Worm (Caenorhabditis elegans) whole organism, late embryonic: ENCODE measurements around the gene C17G10.1.

Experiments used
- C08G9.2 ChIP-seq: sonication (generic microtip); optimal IDR thresholded peaks from 2 replicates; lab custom pipeline; 2016; ENCODE audit warnings: mild to moderate bottlenecking, missing genetic modification characterization, moderate library complexity, missing compliant biosample characterization
- C38D4.7 ChIP-seq: fragments of 200-800 bp; sonication (Bioruptor generic); optimal IDR thresholded peaks from 2 replicates; lab custom pipeline; 2018; ENCODE audit warnings: mild to moderate bottlenecking, missing genetic modification characterization, moderate library complexity, missing compliant biosample characterization
- F13H6.1 ChIP-seq: sonication (generic microtip); optimal IDR thresholded peaks from 2 replicates; lab custom pipeline; 2016; ENCODE audit warnings: missing genetic modification characterization, missing compliant biosample characterization
- K02D7.2 ChIP-seq: sonication (generic microtip); optimal IDR thresholded peaks from 2 replicates; lab custom pipeline; 2017; ENCODE audit warnings: mild to moderate bottlenecking, missing genetic modification characterization, missing compliant biosample characterization
- T23F11.4 ChIP-seq: fragments of 200-800 bp; sonication (Bioruptor generic); optimal IDR thresholded peaks from 2 replicates; lab custom pipeline; 2018; ENCODE audit warnings: mild to moderate bottlenecking, missing genetic modification characterization, missing compliant biosample characterization
- Y22D7AL.16 ChIP-seq: sonication (generic microtip); optimal IDR thresholded peaks from 2 replicates; lab custom pipeline; 2016; ENCODE audit warnings: missing genetic modification characterization, missing compliant biosample characterization
- ahr-1 ChIP-seq: sonication (generic microtip); optimal IDR thresholded peaks from 2 replicates; lab custom pipeline; 2016; ENCODE audit warnings: missing genetic modification characterization, missing compliant biosample characterization
- ama-1 ChIP-seq: fragments of 150-350 bp; optimal IDR thresholded peaks from 2 replicates; lab custom pipeline; 2014
- ceh-14 ChIP-seq: sonication (generic microtip); optimal IDR thresholded peaks from 2 replicates; lab custom pipeline; 2016; ENCODE audit warnings: missing genotype, missing genetic modification characterization, missing compliant biosample characterization
- ceh-19 ChIP-seq: fragments of 200-800 bp; sonication (Bioruptor generic); optimal IDR thresholded peaks from 2 replicates; lab custom pipeline; 2018; ENCODE audit warnings: mild to moderate bottlenecking, missing genetic modification characterization, missing compliant biosample characterization
- ceh-2 ChIP-seq: sonication (generic microtip); optimal IDR thresholded peaks from 2 replicates; lab custom pipeline; 2016; ENCODE audit warnings: missing genotype, missing genetic modification characterization, missing compliant biosample characterization
- ceh-22 ChIP-seq: sonication (generic microtip); optimal IDR thresholded peaks from 2 replicates; lab custom pipeline; 2017; ENCODE audit warnings: missing biosample characterization, missing genetic modification characterization
- ceh-24 ChIP-seq: sonication (generic microtip); optimal IDR thresholded peaks from 2 replicates; lab custom pipeline; 2016; ENCODE audit warnings: mild to moderate bottlenecking, missing genetic modification characterization, missing compliant biosample characterization
- ceh-30 ChIP-seq: fragments of 150-350 bp; optimal IDR thresholded peaks from 2 replicates; lab custom pipeline; 2014; ENCODE audit warnings: missing biosample characterization, missing genetic modification characterization
- ceh-48 ChIP-seq: sonication (generic microtip); optimal IDR thresholded peaks from 2 replicates; lab custom pipeline; 2016; ENCODE audit warnings: missing genetic modification characterization, inconsistent platforms, missing compliant biosample characterization
- ceh-6 ChIP-seq: fragments of 200-800 bp; sonication (Bioruptor generic); optimal IDR thresholded peaks from 2 replicates; lab custom pipeline; 2018; ENCODE audit warnings: mild to moderate bottlenecking, missing genetic modification characterization, missing compliant biosample characterization
- ceh-9 ChIP-seq: sonication (generic microtip); optimal IDR thresholded peaks from 2 replicates; lab custom pipeline; 2016; ENCODE audit warnings: mild to moderate bottlenecking, missing genetic modification characterization, inconsistent platforms, missing compliant biosample characterization
- che-1 ChIP-seq: sonication (generic microtip); optimal IDR thresholded peaks from 2 replicates; lab custom pipeline; 2016; ENCODE audit warnings: mild to moderate bottlenecking, missing genetic modification characterization, missing compliant biosample characterization
- dmd-4 ChIP-seq: sonication (generic microtip); optimal IDR thresholded peaks from 2 replicates; lab custom pipeline; 2016; ENCODE audit warnings: borderline replicate concordance, missing genetic modification characterization, missing compliant biosample characterization
- dve-1 ChIP-seq: sonication (generic microtip); optimal IDR thresholded peaks from 2 replicates; lab custom pipeline; 2017; ENCODE audit warnings: antibody characterized with exemption, mild to moderate bottlenecking, missing genetic modification characterization, missing compliant biosample characterization
- elt-2 ChIP-seq: sonication (generic microtip); optimal IDR thresholded peaks from 2 replicates; lab custom pipeline; 2016; ENCODE audit warnings: missing genetic modification reagents, missing genetic modification characterization, missing compliant biosample characterization
- fkh-10 ChIP-seq: fragments of 150-350 bp; optimal IDR thresholded peaks from 2 replicates; lab custom pipeline; 2014; ENCODE audit warnings: missing biosample characterization, missing genetic modification reagents, missing genetic modification characterization
- hlh-13 ChIP-seq: fragments of 200-800 bp; sonication (Bioruptor generic); optimal IDR thresholded peaks from 2 replicates; lab custom pipeline; 2018; ENCODE audit warnings: mild to moderate bottlenecking, missing genetic modification characterization, missing compliant biosample characterization
- hlh-15 ChIP-seq: sonication (generic microtip); optimal IDR thresholded peaks from 2 replicates; lab custom pipeline; 2016; ENCODE audit warnings: missing genetic modification characterization, missing compliant biosample characterization
- hlh-6 ChIP-seq: sonication (generic microtip); optimal IDR thresholded peaks from 2 replicates; lab custom pipeline; 2016; ENCODE audit warnings: missing genotype, missing genetic modification characterization, missing compliant biosample characterization
- lim-6 ChIP-seq: sonication (generic microtip); optimal IDR thresholded peaks from 2 replicates; lab custom pipeline; 2016; ENCODE audit warnings: missing genetic modification characterization, missing compliant biosample characterization
- madf-2 ChIP-seq: sonication (generic microtip); optimal IDR thresholded peaks from 2 replicates; lab custom pipeline; 2017; ENCODE audit warnings: missing genetic modification characterization, missing compliant biosample characterization
- npax-4 ChIP-seq: sonication (generic microtip); optimal IDR thresholded peaks from 2 replicates; lab custom pipeline; 2016; ENCODE audit warnings: missing genetic modification characterization, missing compliant biosample characterization
- pag-3 ChIP-seq: sonication (generic microtip); optimal IDR thresholded peaks from 2 replicates; lab custom pipeline; 2016; ENCODE audit warnings: missing compliant biosample characterization, missing genetic modification characterization, borderline replicate concordance
- pax-1 ChIP-seq: fragments of 150-350 bp; optimal IDR thresholded peaks from 2 replicates; lab custom pipeline; 2014; ENCODE audit warnings: missing biosample characterization, missing genetic modification characterization
- pha-2 ChIP-seq: sonication (generic microtip); optimal IDR thresholded peaks from 2 replicates; lab custom pipeline; 2017; ENCODE audit warnings: mild to moderate bottlenecking, missing genetic modification characterization, missing compliant biosample characterization
- pros-1 ChIP-seq: fragments of 150-350 bp; optimal IDR thresholded peaks from 2 replicates; lab custom pipeline; 2014; ENCODE audit warnings: missing biosample characterization, missing genetic modification reagents, missing genetic modification characterization
- rnt-1 ChIP-seq: sonication (generic microtip); optimal IDR thresholded peaks from 2 replicates; lab custom pipeline; 2016; ENCODE audit warnings: missing genetic modification characterization, missing compliant biosample characterization
- sox-2 ChIP-seq: fragments of 200-800 bp; sonication (Bioruptor generic); IDR thresholded peaks from 2 replicates; pipeline ENCODE4 v1.3.6; 2022; ENCODE audit warnings: missing genetic modification reagents, missing genetic modification characterization, missing compliant biosample characterization
- sox-4 ChIP-seq: sonication (generic microtip); optimal IDR thresholded peaks from 2 replicates; lab custom pipeline; 2017; ENCODE audit warnings: mild to moderate bottlenecking, missing genetic modification characterization, inconsistent platforms, missing compliant biosample characterization
- syd-9 ChIP-seq: sonication (generic microtip); optimal IDR thresholded peaks from 2 replicates; lab custom pipeline; 2016; ENCODE audit warnings: mild to moderate bottlenecking, missing genetic modification characterization, moderate library complexity, missing compliant biosample characterization
- unc-3 ChIP-seq, 2 experiments: fragments of 200-800 bp in 1 of 2; sonication (Bioruptor generic) in 1 of 2; sonication (generic microtip) in 1 of 2; conservative IDR thresholded peaks in 1 of 2; optimal IDR thresholded peaks in 1 of 2; 2 replicates each; pipeline versions ENCODE4 v1.3.6 to Lab custom; 2016 to 2022; ENCODE audit warnings: missing compliant biosample characterization in 2 of 2, missing genetic modification characterization in 2 of 2, missing genetic modification reagents in 1 of 2
- unc-42 ChIP-seq: sonication (generic microtip); optimal IDR thresholded peaks from 2 replicates; lab custom pipeline; 2016; ENCODE audit warnings: missing genotype, missing genetic modification characterization, missing compliant biosample characterization
- unc-55 ChIP-seq: sonication (generic microtip); optimal IDR thresholded peaks from 2 replicates; lab custom pipeline; 2017; ENCODE audit warnings: missing biosample characterization, missing genetic modification reagents, missing genetic modification characterization

Gene C17G10.1

DNA sequence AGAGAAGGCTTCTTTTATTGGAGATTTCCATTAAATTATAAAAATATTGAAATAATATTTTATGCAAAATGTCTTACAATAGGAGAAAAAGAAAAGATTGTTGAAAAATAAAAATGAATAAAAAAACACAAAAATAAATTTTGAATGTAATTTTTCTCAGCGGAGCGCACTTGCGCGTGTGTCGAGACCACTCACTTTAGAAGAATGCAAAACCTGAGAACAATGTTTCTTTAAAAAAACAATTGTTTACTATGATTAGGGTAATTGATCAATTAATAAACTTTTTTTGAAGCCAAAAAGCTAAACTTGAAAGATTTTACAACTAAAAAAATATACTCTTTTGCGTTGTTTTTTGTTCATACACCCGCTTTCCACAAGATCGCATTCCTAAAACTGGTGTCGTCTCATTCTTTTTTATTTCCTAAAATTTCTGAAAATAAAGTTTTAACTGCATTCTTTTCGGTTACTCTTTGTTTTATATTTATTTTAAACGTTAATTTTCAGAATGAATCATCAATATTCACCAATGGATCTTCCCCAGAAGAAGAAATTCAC, 2.1 kb upstream of the C17G10.1 start, which contains the start of gene ttc-4 (continued):
- TF ChIP-seq ceh-19 (no peak), ceh-14 (tag; lab: Kevin White, UChicago) (peak; percentile 52), ceh-2 (tag; lab: Kevin White, UChicago) (peak; percentile 33), K02D7.2 (tag; lab: Kevin White, UChicago) (no peak), rnt-1 (tag; lab: Kevin White, UChicago) (peak; percentile 33), hlh-13 (GFP tag; lab: Kevin White, UChicago) (no peak)
- TF ChIP-seq, all 69 proteins: peak for 19

DNA sequence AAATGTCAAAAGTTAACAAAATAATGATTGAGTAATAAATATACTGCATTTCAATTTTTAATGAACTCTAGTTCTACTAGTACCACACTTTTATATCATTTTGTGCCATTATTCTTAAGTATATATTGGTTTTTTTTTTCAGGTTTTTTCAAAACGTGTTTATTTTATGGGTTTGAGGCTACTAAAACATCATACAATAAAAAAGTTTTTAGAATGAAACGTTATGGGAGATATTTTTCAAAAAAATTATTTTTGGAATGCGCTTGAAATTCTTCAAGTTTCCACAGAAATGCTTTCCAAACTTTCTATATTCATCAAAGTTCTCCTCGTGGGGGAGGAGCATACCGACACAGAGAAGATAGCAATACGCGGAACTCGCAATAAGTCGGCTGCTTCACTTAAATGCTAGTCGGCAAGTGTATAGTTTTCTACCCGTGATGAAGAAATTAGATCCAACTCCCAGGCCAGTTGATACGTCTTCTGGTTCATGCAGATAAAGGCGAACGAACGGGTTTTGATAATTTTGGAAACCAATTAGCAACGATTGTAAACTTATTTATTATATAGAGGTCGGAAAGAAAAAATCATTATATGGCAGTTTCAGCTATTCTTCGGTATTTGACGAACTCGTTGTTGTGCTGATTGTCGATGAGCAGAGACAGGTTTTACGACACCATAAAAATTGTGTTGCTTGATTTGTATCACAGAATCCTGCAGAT, 3.1 kb downstream of the C17G10.1 start, which contains the start of gene C17G10.10:
C17G10.10 (minus strand) TSS at position 51 of the 719 bp plus-strand sequence.
- TF ChIP-seq pag-3 (tag; lab: Kevin White, UChicago) (no peak), elt-2 (tag; lab: Kevin White, UChicago) (peak; percentile 70), ama-1 (lab: Kevin White, UChicago) (peak; percentile 17), unc-42 (tag; lab: Kevin White, UChicago) (no peak), pros-1 (no peak), dve-1 (tag; lab: Kevin White, UChicago) (peak; percentile 35), syd-9 (no peak)

DNA sequence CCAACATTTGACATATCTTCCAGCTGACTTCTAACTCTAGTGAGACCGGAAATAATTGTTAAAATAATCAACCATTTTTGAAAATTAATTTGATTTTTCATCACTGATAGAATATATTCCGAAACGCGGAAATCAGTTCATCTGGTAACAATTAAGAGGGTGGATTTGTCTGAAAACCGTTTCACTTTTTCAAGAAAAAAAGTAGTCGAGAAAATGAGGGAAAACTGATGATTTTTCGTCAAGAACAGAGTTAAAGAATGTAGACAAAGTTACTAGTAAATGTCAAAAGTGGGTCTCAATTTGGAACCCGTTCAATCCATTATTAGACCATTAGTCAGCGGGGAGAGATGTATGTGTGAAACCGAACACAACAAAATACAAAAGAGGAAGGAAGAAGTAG, 6.8 kb downstream of the C17G10.1 start, which contains the start of gene C17G10.6:
C17G10.6 (minus strand) TSS at position 101 of the 400 bp plus-strand sequence.
- no peak for TF ChIP-seq pax-1
- no peak for TF ChIP-seq hlh-6 (tag; lab: Kevin White, UChicago)
- no peak for TF ChIP-seq ceh-19
- no peak for TF ChIP-seq sox-2 (GFP tag; lab: Robert Waterston, UW)
- no peak for TF ChIP-seq ceh-22 (tag; lab: Kevin White, UChicago)
- TF ChIP-seq C38D4.7 (GFP tag; lab: Kevin White, UChicago) = no peak
- TF ChIP-seq ceh-6 (GFP tag; lab: Kevin White, UChicago) = no peak
- no peak for TF ChIP-seq F13H6.1 (tag; lab: Kevin White, UChicago)
- TF ChIP-seq lim-6 (tag; lab: Kevin White, UChicago) = no peak
- no peak for TF ChIP-seq pros-1
- no peak for TF ChIP-seq dve-1 (tag; lab: Kevin White, UChicago)
- no peak for TF ChIP-seq pha-2
- TF ChIP-seq ceh-24 (tag; lab: Kevin White, UChicago) = no peak
- no peak for TF ChIP-seq T23F11.4 (GFP tag; lab: Kevin White, UChicago)
- no peak for TF ChIP-seq C08G9.2 (tag; lab: Kevin White, UChicago)
- TF ChIP-seq sox-4 (tag; lab: Kevin White, UChicago) = no peak
- TF ChIP-seq ceh-48 (tag; lab: Kevin White, UChicago) = no peak
- TF ChIP-seq hlh-15 (tag; lab: Kevin White, UChicago) = no peak
- TF ChIP-seq, all 69 proteins: peak for 0

DNA sequence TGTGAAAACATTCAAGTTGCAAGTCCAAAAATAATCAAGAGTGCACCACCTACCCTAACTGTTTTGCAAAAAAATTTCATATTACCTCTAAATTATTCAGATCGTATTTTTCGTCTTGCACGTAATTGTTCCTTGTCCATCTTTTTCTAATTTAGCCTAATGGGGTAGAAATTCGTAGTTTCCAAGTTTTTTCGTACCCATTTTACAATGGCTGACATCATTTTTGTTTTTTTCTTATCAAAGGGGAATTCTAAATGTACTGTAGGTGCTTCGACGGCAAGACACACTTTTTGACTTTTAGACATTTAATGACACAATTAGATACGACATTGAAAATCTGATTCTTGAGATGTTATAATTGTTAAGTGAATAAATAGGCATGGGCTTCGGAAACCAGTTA, 8.1 kb downstream of the C17G10.1 start:
- no peak for TF ChIP-seq ahr-1 (tag; lab: Kevin White, UChicago)
- TF ChIP-seq ceh-30 (tag; lab: Kevin White, UChicago) = no peak
- no peak for TF ChIP-seq pros-1
- TF ChIP-seq hlh-6 (tag; lab: Kevin White, UChicago) = no peak
- TF ChIP-seq ceh-9 (tag; lab: Kevin White, UChicago) = no peak
- TF ChIP-seq unc-55 (GFP tag; lab: Kevin White, UChicago) = no peak
- no peak for TF ChIP-seq fkh-10
- no peak for TF ChIP-seq hlh-15 (tag; lab: Kevin White, UChicago)
- TF ChIP-seq Y22D7AL.16 (tag; lab: Kevin White, UChicago) = no peak
- TF ChIP-seq unc-3 (GFP tag; conservative IDR thresholded peaks at IDR 0.05; lab: Robert Waterston, UW) = no peak
- TF ChIP-seq unc-3 (tag; optimal IDR thresholded peaks at IDR 0.05; lab: Kevin White, UChicago) = no peak
- no peak for TF ChIP-seq dmd-4 (tag; lab: Kevin White, UChicago)
- no peak for TF ChIP-seq madf-2 (tag; lab: Kevin White, UChicago)
- TF ChIP-seq rnt-1 (tag; lab: Kevin White, UChicago) = no peak
- TF ChIP-seq npax-4 (tag; lab: Kevin White, UChicago) = no peak
- no peak for TF ChIP-seq che-1 (tag; lab: Kevin White, UChicago)
- TF ChIP-seq, all 69 proteins: peak for 0
